Worm (Caenorhabditis elegans): ENCODE results near the gene H13N06.2.

DNA sequence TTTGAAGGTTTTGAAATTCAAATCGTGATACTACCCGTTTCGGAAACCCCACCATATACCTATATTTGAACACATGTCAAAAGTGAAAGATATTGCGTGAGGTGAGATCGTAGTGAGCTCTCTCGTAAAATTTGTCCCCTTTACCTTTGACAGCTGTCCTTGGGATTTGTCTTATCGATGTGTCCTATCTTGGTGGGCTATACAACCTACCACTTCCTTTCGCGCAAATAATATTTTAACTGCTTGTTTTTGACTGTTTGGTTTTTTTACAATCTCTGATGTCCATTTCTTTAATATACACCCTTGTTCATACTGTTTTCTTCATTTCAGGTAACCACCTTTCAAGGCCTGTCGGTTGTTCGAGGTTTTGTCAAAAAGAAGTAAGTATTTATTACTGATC, 21.8 kb downstream of the H13N06.2 start, which contains the start of gene eat-20:
- TF ChIP-seq tra-4 (tag; optimal IDR thresholded peaks at IDR 0.05) = no peak
- no peak for TF ChIP-seq ets-7 (tag; optimal IDR thresholded peaks at IDR 0.05)
- TF ChIP-seq ama-1 (optimal IDR thresholded peaks at IDR 0.05) = no peak
- TF ChIP-seq tbx-11 (GFP tag; IDR thresholded peaks at IDR 0.05) = no peak
- TF ChIP-seq F13C5.2 (tag; optimal IDR thresholded peaks at IDR 0.05) = no peak

All from whole organism, early embryonic.